Worm (Caenorhabditis elegans) whole organism, L3 larva: ENCODE data around the gene rtfo-1.

ENCODE experiments used
- R02D3.7 ChIP-seq: fragments of 150-350 bp; optimal IDR thresholded peaks from 2 replicates; lab custom pipeline; 2014; ENCODE audit warnings: missing biosample characterization, missing genetic modification characterization
- aly-2 ChIP-seq: fragments of 150-350 bp; optimal IDR thresholded peaks from 2 replicates; lab custom pipeline; 2014; ENCODE audit warnings: missing biosample characterization, missing genetic modification characterization
- ama-1 ChIP-seq: fragments of 150-350 bp; optimal IDR thresholded peaks from 2 replicates; lab custom pipeline; 2018
- ceh-28 ChIP-seq: fragments of 150-350 bp; optimal IDR thresholded peaks from 2 replicates; lab custom pipeline; 2014; ENCODE audit warnings: missing biosample characterization, missing genetic modification reagents, missing genetic modification characterization
- ceh-82 ChIP-seq: fragments of 150-350 bp; optimal IDR thresholded peaks from 2 replicates; lab custom pipeline; 2014; ENCODE audit warnings: missing biosample characterization, missing genetic modification characterization
- ceh-9 ChIP-seq: sonication (generic microtip); optimal IDR thresholded peaks from 2 replicates; lab custom pipeline; 2018; ENCODE audit warnings: missing biosample characterization, missing genetic modification characterization
- daf-12 ChIP-seq: fragments of 150-350 bp; optimal IDR thresholded peaks from 2 replicates; lab custom pipeline; 2014; ENCODE audit warnings: missing biosample characterization, missing genetic modification reagents, missing genetic modification characterization
- elt-1 ChIP-seq: fragments of 150-350 bp; optimal IDR thresholded peaks from 2 replicates; lab custom pipeline; 2014; ENCODE audit warnings: missing biosample characterization, missing genetic modification characterization
- elt-2 ChIP-seq: sonication (generic microtip); optimal IDR thresholded peaks from 2 replicates; lab custom pipeline; 2016; ENCODE audit warnings: missing genetic modification reagents, mild to moderate bottlenecking, missing genetic modification characterization, missing compliant biosample characterization
- elt-3 ChIP-seq, 3 experiments: fragments of 150-350 bp in 1 of 3; sonication (generic microtip) in 2 of 3; optimal IDR thresholded peaks; 2 replicates in 2 of 3; 4 replicates in 1 of 3; lab custom pipeline; 2014 to 2017; ENCODE audit warnings: missing biosample characterization in 3 of 3, missing genetic modification characterization in 3 of 3
- fkh-10 ChIP-seq: sonication (generic microtip); optimal IDR thresholded peaks from 2 replicates; lab custom pipeline; 2017; ENCODE audit warnings: missing biosample characterization, missing genetic modification reagents, missing genetic modification characterization
- fkh-2 ChIP-seq: fragments of 150-350 bp; optimal IDR thresholded peaks from 2 replicates; lab custom pipeline; 2014; ENCODE audit warnings: missing biosample characterization, missing genetic modification reagents, missing genetic modification characterization
- jun-1 ChIP-seq: fragments of 150-350 bp; optimal IDR thresholded peaks from 2 replicates; lab custom pipeline; 2014; ENCODE audit warnings: missing biosample characterization, missing genetic modification reagents, missing genetic modification characterization
- lin-39 ChIP-seq: fragments of 150-350 bp; optimal IDR thresholded peaks from 2 replicates; lab custom pipeline; 2018; ENCODE audit warnings: missing biosample characterization, missing genetic modification reagents, missing genetic modification characterization
- lsy-12 ChIP-seq: sonication (generic microtip); optimal IDR thresholded peaks from 2 replicates; lab custom pipeline; 2016; ENCODE audit warnings: mild to moderate bottlenecking, missing genetic modification characterization, missing compliant biosample characterization
- mdl-1 ChIP-seq: fragments of 150-350 bp; optimal IDR thresholded peaks from 2 replicates; lab custom pipeline; 2014; ENCODE audit warnings: missing biosample characterization, missing genetic modification characterization
- mml-1 ChIP-seq: fragments of 150-350 bp; sonication (generic microtip); optimal IDR thresholded peaks from 3 replicates; lab custom pipeline; 2014; ENCODE audit warnings: missing biosample characterization, missing genetic modification characterization
- nhr-11 ChIP-seq: fragments of 150-350 bp; optimal IDR thresholded peaks from 2 replicates; lab custom pipeline; 2014; ENCODE audit warnings: missing biosample characterization, missing genetic modification characterization
- nhr-12 ChIP-seq: fragments of 150-350 bp; optimal IDR thresholded peaks from 2 replicates; lab custom pipeline; 2014; ENCODE audit warnings: missing biosample characterization, missing genetic modification characterization
- nhr-237 ChIP-seq: fragments of 150-350 bp; optimal IDR thresholded peaks from 2 replicates; lab custom pipeline; 2014; ENCODE audit warnings: missing biosample characterization, missing genetic modification characterization
- nhr-28 ChIP-seq: fragments of 150-350 bp; optimal IDR thresholded peaks from 2 replicates; lab custom pipeline; 2014; ENCODE audit warnings: missing biosample characterization, missing genetic modification characterization
- nhr-43 ChIP-seq: sonication (generic microtip); optimal IDR thresholded peaks from 2 replicates; lab custom pipeline; 2016; ENCODE audit warnings: mild to moderate bottlenecking, missing genetic modification characterization, missing compliant biosample characterization; ENCODE audit not compliant: poor library complexity, severe bottlenecking
- nhr-67 ChIP-seq: fragments of 150-350 bp; optimal IDR thresholded peaks from 2 replicates; lab custom pipeline; 2014; ENCODE audit warnings: missing biosample characterization, missing genetic modification characterization
- nhr-76 ChIP-seq: fragments of 150-350 bp; sonication (generic microtip); optimal IDR thresholded peaks from 5 replicates; lab custom pipeline; 2014; ENCODE audit warnings: missing biosample characterization, missing genetic modification characterization
- nhr-77 ChIP-seq: fragments of 150-350 bp; optimal IDR thresholded peaks from 2 replicates; lab custom pipeline; 2014; ENCODE audit warnings: missing biosample characterization, missing genetic modification characterization
- pqm-1 ChIP-seq: fragments of 150-350 bp; optimal IDR thresholded peaks from 2 replicates; lab custom pipeline; 2017; ENCODE audit warnings: missing biosample characterization, missing genetic modification characterization, inconsistent platforms
- sea-2 ChIP-seq: fragments of 150-350 bp; sonication (generic microtip); optimal IDR thresholded peaks from 4 replicates; lab custom pipeline; 2014; ENCODE audit warnings: missing biosample characterization, missing genetic modification reagents, missing genetic modification characterization
- skn-1 ChIP-seq: fragments of 150-350 bp; optimal IDR thresholded peaks from 2 replicates; lab custom pipeline; 2014; ENCODE audit warnings: missing biosample characterization, missing genetic modification characterization
- snpc-4 ChIP-seq: fragments of 150-350 bp; optimal IDR thresholded peaks from 2 replicates; lab custom pipeline; 2014; ENCODE audit warnings: missing biosample characterization, missing genetic modification characterization
- tbx-2 ChIP-seq: sonication (generic microtip); optimal IDR thresholded peaks from 2 replicates; lab custom pipeline; 2016; ENCODE audit warnings: mild to moderate bottlenecking, missing genetic modification characterization, missing compliant biosample characterization
- unc-39 ChIP-seq: sonication (generic microtip); optimal IDR thresholded peaks from 4 replicates; lab custom pipeline; 2017; ENCODE audit warnings: missing biosample characterization, missing genetic modification characterization
- unc-62 ChIP-seq: fragments of 150-350 bp; sonication (generic microtip); optimal IDR thresholded peaks from 4 replicates; lab custom pipeline; 2014; ENCODE audit warnings: missing biosample characterization, missing genetic modification reagents, missing genetic modification characterization
- zag-1 ChIP-seq: fragments of 150-350 bp; optimal IDR thresholded peaks from 2 replicates; lab custom pipeline; 2014; ENCODE audit warnings: missing biosample characterization, missing genetic modification characterization

rtfo-1 gene

DNA sequence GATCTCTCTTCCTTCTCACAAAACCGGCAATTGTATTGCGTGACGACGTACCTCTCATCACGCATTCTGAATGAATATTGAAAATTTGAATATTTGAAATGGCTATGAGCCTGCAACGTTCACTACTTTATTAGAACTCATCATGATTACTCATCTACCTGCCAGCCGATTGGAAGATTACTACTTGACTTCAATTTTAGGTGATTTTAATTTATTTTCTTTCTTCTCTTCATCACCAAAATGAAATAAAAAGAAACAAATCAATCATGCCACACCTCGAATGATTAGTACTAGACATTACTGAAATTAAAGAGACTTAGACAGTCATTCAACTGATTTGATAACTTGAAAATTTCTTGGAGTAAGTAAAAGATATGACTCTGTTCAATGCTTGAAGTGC, 1.8 kb upstream of the rtfo-1 start:
- TF ChIP-seq nhr-43 (tag; lab: Kevin White, UChicago) = no peak
- TF ChIP-seq pqm-1 (tag; lab: Kevin White, UChicago) = no peak
- TF ChIP-seq unc-39 (tag; lab: Kevin White, UChicago) = no peak
- no peak for TF ChIP-seq mml-1 (tag; lab: Kevin White, UChicago)
- TF ChIP-seq, all 47 proteins: peak for 0

ce11 chrV:9583323-9583644, 840 bp upstream of the rtfo-1 start, which contains the start of gene K09G1.1:
Gene K09G1.1 (plus strand): TSS chrV:9583545.
- TF ChIP-seq daf-12 (tag; lab: Kevin White, UChicago) (no peak), nhr-67 (tag; lab: Kevin White, UChicago) (no peak), snpc-4 (tag; lab: Kevin White, UChicago) (no peak), unc-62 (GFP tag; lab: Kevin White, UChicago) (no peak), nhr-77 (no peak), nhr-12 (tag; lab: Kevin White, UChicago) (no peak), mml-1 (tag; lab: Kevin White, UChicago) (no peak), nhr-28 (tag; lab: Kevin White, UChicago) (no peak), elt-3 (tag; optimal IDR thresholded peaks at IDR 0.05; lab: Kevin White, UChicago) (no peak)

ce11 chrV:9576991-9577390, 5.5 kb downstream of the rtfo-1 start, which contains the start of gene F25B3.2:
Gene F25B3.2 (plus strand): TSS chrV:9577291.
- no peak for TF ChIP-seq fkh-10 (GFP tag; lab: Kevin White, UChicago)
- no peak for TF ChIP-seq fkh-2
- no peak for TF ChIP-seq ama-1
- TF ChIP-seq, all 47 proteins: peak for 0

- TF ChIP-seq nhr-76 (no peak), ceh-82 (tag; lab: Kevin White, UChicago) (no peak), R02D3.7 (no peak), nhr-43 (tag; lab: Kevin White, UChicago) (no peak), zag-1 (tag; lab: Kevin White, UChicago) (no peak), sea-2 (GFP tag; lab: Kevin White, UChicago) (no peak), tbx-2 (tag; lab: Kevin White, UChicago) (no peak), ama-1 (no peak), nhr-67 (tag; lab: Kevin White, UChicago) (no peak), ceh-9 (no peak), skn-1 (tag; lab: Kevin White, UChicago) (no peak), elt-2 (tag; lab: Kevin White, UChicago) (no peak), mdl-1 (tag; lab: Kevin White, UChicago) (no peak), lsy-12 (tag; lab: Kevin White, UChicago) (no peak), nhr-28 (tag; lab: Kevin White, UChicago) (no peak), ceh-28 (tag; lab: Kevin White, UChicago) (no peak), pqm-1 (tag; lab: Kevin White, UChicago) (no peak), elt-3 (tag; optimal IDR thresholded peaks at IDR 0.05; lab: Kevin White, UChicago) (no peak), jun-1 (no peak), unc-62 (GFP tag; lab: Kevin White, UChicago) (no peak)
- TF ChIP-seq, all 47 proteins: peak for 0
Observed at ce11 chrV:9571673-9572072, 10.8 kb downstream of the rtfo-1 start.

DNA sequence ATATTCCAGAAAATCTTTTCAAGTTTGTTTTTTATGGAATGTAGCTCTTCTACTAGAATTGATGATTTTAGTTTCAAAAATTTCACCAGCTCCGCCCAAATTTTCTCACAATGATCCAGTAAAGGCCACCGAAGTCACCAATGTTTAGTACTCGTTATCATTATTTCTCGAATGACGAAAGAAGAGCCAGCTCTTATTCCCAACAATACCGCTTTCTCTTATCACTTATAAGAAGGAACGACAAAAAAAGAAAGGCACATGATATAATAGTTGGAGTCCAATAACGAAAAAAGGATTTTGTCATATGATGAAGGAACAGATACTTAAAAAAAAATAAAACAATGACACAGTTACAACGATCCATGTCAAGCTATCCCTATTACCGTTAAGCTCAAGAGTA, 11.4 kb downstream of the rtfo-1 start:
- TF ChIP-seq elt-2 (tag; lab: Kevin White, UChicago) (peak; percentile 36), nhr-237 (tag; lab: Kevin White, UChicago) (no peak)

DNA sequence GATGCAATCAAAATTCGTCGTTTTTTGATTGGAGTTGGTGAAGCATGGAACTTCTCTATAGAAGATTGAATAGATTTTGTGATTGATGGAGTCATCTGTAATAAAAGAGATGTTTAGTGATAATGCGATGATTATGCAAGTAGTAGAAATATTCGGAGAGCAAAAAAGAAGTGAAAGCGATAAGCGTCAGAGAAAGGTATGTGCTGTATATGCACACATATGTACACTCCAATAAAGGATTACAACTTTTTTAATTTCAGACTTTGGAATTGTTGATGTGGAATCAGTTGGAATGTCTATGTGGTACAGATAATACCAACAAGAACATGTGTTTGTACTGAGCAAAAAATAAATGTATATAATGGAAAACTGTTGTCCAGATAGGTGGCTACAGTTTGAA, 12.2 kb downstream of the rtfo-1 start, which contains the start of gene F25B3.5:
F25B3.5 (minus strand) TSS at position 101 of the 400 bp plus-strand sequence.
- TF ChIP-seq mdl-1 (tag; lab: Kevin White, UChicago) (no peak), nhr-11 (no peak), nhr-76 (no peak), aly-2 (tag; lab: Kevin White, UChicago) (no peak), elt-1 (tag; lab: Kevin White, UChicago) (no peak), lin-39 (tag; lab: Kevin White, UChicago) (no peak)
